Worm (Caenorhabditis elegans) whole organism, L4 larva: ENCODE measurements around the gene mps-4.
A peak's percentile ranks its signal among the peaks of the same experiment; 100 is the strongest.

Experiments
- F26F4.8 ChIP-seq: fragments of 200-800 bp; sonication (Bioruptor generic); conservative IDR thresholded peaks from 2 replicates; pipeline ENCODE4 v1.3.6; 2022; ENCODE audit warnings: missing genetic modification characterization, missing compliant biosample characterization
- F37D6.2 ChIP-seq: sonication (generic microtip); optimal IDR thresholded peaks from 2 replicates; lab custom pipeline; 2016; ENCODE audit warnings: mild to moderate bottlenecking, missing genetic modification characterization, missing compliant biosample characterization
- aly-2 ChIP-seq: sonication (generic microtip); optimal IDR thresholded peaks from 2 replicates; lab custom pipeline; 2018; ENCODE audit warnings: missing biosample characterization, missing genetic modification characterization
- arid-1 ChIP-seq: fragments of 200-800 bp; sonication (Bioruptor generic); conservative IDR thresholded peaks from 2 replicates; pipeline ENCODE4 v1.3.6; 2022; ENCODE audit warnings: missing genetic modification reagents, missing genetic modification characterization, missing compliant biosample characterization
- attf-4 ChIP-seq: sonication (generic microtip); optimal IDR thresholded peaks from 3 replicates; lab custom pipeline; 2017; ENCODE audit warnings: missing biosample characterization, missing genetic modification characterization
- ceh-20 ChIP-seq: fragments of 200-800 bp; sonication (Bioruptor generic); IDR thresholded peaks from 2 replicates; pipeline ENCODE4 v1.3.6; 2022; ENCODE audit warnings: missing genetic modification reagents, missing genetic modification characterization, missing compliant biosample characterization
- ceh-28 ChIP-seq: fragments of 150-350 bp; optimal IDR thresholded peaks from 2 replicates; lab custom pipeline; 2014; ENCODE audit warnings: missing biosample characterization, missing genetic modification reagents, missing genetic modification characterization
- ceh-32 ChIP-seq: sonication (generic microtip); optimal IDR thresholded peaks from 2 replicates; lab custom pipeline; 2016; ENCODE audit warnings: mild to moderate bottlenecking, missing genetic modification characterization, missing compliant biosample characterization; ENCODE audit not compliant: poor library complexity
- ceh-44 ChIP-seq: fragments of 200-800 bp; sonication (Bioruptor generic); IDR thresholded peaks from 2 replicates; pipeline ENCODE4 v1.3.6; 2022; ENCODE audit warnings: missing genetic modification reagents, missing genetic modification characterization, missing compliant biosample characterization
- ceh-82 ChIP-seq: sonication (generic microtip); optimal IDR thresholded peaks from 2 replicates; lab custom pipeline; 2017; ENCODE audit warnings: missing biosample characterization, missing genetic modification characterization
- ctbp-1 ChIP-seq: fragments of 200-800 bp; sonication (Bioruptor generic); IDR thresholded peaks from 2 replicates; pipeline ENCODE4 v1.3.6; 2022; ENCODE audit warnings: missing genetic modification reagents, missing genetic modification characterization, missing compliant biosample characterization
- daf-19 ChIP-seq: fragments of 200-800 bp; sonication (Bioruptor generic); conservative IDR thresholded peaks from 2 replicates; pipeline ENCODE4 v1.3.6; 2022; ENCODE audit warnings: missing genetic modification characterization, missing compliant biosample characterization
- dmd-8 ChIP-seq: fragments of 200-800 bp; sonication (Bioruptor generic); IDR thresholded peaks from 2 replicates; pipeline ENCODE4 v1.3.6; 2022; ENCODE audit warnings: missing genetic modification characterization, missing compliant biosample characterization
- egl-27 ChIP-seq: sonication (generic microtip); optimal IDR thresholded peaks from 3 replicates; lab custom pipeline; 2017; ENCODE audit warnings: missing biosample characterization, missing genetic modification reagents, missing genetic modification characterization
- fos-1 ChIP-seq: fragments of 150-350 bp; optimal IDR thresholded peaks from 2 replicates; lab custom pipeline; 2014; ENCODE audit warnings: missing biosample characterization, missing genetic modification characterization
- gei-8 ChIP-seq: fragments of 200-800 bp; sonication (Bioruptor generic); optimal IDR thresholded peaks from 2 replicates; lab custom pipeline; 2018; ENCODE audit warnings: mild to moderate bottlenecking, missing genetic modification characterization, missing compliant biosample characterization
- hif-1 ChIP-seq, 2 experiments: sonication (generic microtip); optimal IDR thresholded peaks; 2 replicates each; lab custom pipeline; 2016 to 2017; ENCODE audit warnings: missing compliant biosample characterization in 2 of 2, missing genetic modification characterization in 2 of 2, missing genetic modification reagents in 2 of 2, missing genotype in 2 of 2, mild to moderate bottlenecking in 1 of 2
- hmg-1.1 ChIP-seq: fragments of 200-800 bp; sonication (Bioruptor generic); IDR thresholded peaks from 2 replicates; pipeline ENCODE4 v1.3.6; 2022; ENCODE audit warnings: missing genetic modification reagents, missing genetic modification characterization, missing compliant biosample characterization
- jun-1 ChIP-seq: fragments of 150-350 bp; optimal IDR thresholded peaks from 2 replicates; lab custom pipeline; 2014; ENCODE audit warnings: missing biosample characterization, missing genetic modification reagents, missing genetic modification characterization
- lin-13 ChIP-seq: fragments of 150-350 bp; optimal IDR thresholded peaks from 2 replicates; lab custom pipeline; 2014; ENCODE audit warnings: missing biosample characterization, missing genetic modification reagents, missing genetic modification characterization
- lin-38 ChIP-seq: fragments of 200-800 bp; sonication (Bioruptor generic); IDR thresholded peaks from 2 replicates; pipeline ENCODE4 v1.3.6; 2022; ENCODE audit warnings: missing genetic modification reagents, missing genetic modification characterization, missing compliant biosample characterization
- lsy-2 ChIP-seq, 2 experiments: fragments of 150-350 bp in 1 of 2; sonication (generic microtip) in 1 of 2; optimal IDR thresholded peaks; 2 replicates each; lab custom pipeline; 2014 to 2017; ENCODE audit warnings: missing biosample characterization in 2 of 2, missing genetic modification characterization in 2 of 2
- madf-9 ChIP-seq: fragments of 200-800 bp; sonication (Bioruptor generic); conservative IDR thresholded peaks from 2 replicates; pipeline ENCODE4 v1.3.6; 2022; ENCODE audit warnings: missing genetic modification reagents, missing genetic modification characterization, missing compliant biosample characterization
- mep-1 ChIP-seq: fragments of 150-350 bp; sonication (generic microtip); optimal IDR thresholded peaks from 3 replicates; lab custom pipeline; 2014; ENCODE audit warnings: missing biosample characterization, missing genetic modification characterization
- mes-2 ChIP-seq: sonication (generic microtip); optimal IDR thresholded peaks from 2 replicates; lab custom pipeline; 2016; ENCODE audit warnings: missing genotype, mild to moderate bottlenecking, missing genetic modification characterization, missing compliant biosample characterization; ENCODE audit not compliant: poor library complexity, severe bottlenecking
- mxl-2 ChIP-seq: fragments of 200-800 bp; sonication (Bioruptor generic); conservative IDR thresholded peaks from 2 replicates; pipeline ENCODE4 v1.3.6; 2022; ENCODE audit warnings: missing genetic modification reagents, missing genetic modification characterization, missing compliant biosample characterization
- nhr-11 ChIP-seq: fragments of 150-350 bp; optimal IDR thresholded peaks from 2 replicates; lab custom pipeline; 2014; ENCODE audit warnings: missing biosample characterization, missing genetic modification characterization
- nhr-42 ChIP-seq: fragments of 200-800 bp; sonication (Bioruptor generic); IDR thresholded peaks from 2 replicates; pipeline ENCODE4 v1.3.6; 2022; ENCODE audit warnings: missing genetic modification characterization, missing compliant biosample characterization
- pha-4 ChIP-seq, 2 experiments: fragments of 150-350 bp in 1 of 2; fragments of 200-800 bp in 1 of 2; sonication (Bioruptor generic) in 1 of 2; IDR thresholded peaks in 1 of 2; optimal IDR thresholded peaks in 1 of 2; 2 replicates each; pipeline versions ENCODE4 v1.3.6 to Lab custom; 2014 to 2022; ENCODE audit warnings: missing genetic modification characterization in 2 of 2, missing genetic modification reagents in 2 of 2, missing biosample characterization in 1 of 2, missing compliant biosample characterization in 1 of 2
- pqm-1 ChIP-seq: sonication (generic microtip); optimal IDR thresholded peaks from 2 replicates; lab custom pipeline; 2017; ENCODE audit warnings: missing biosample characterization, missing genetic modification characterization
- rbr-2 ChIP-seq: sonication (generic microtip); optimal IDR thresholded peaks from 2 replicates; lab custom pipeline; 2016; ENCODE audit warnings: missing genotype, missing genetic modification characterization, missing compliant biosample characterization
- set-16 ChIP-seq: fragments of 200-800 bp; sonication (Bioruptor generic); IDR thresholded peaks from 2 replicates; pipeline ENCODE4 v1.3.6; 2022; ENCODE audit warnings: missing genetic modification reagents, missing genetic modification characterization, missing compliant biosample characterization
- snpc-4 ChIP-seq: fragments of 150-350 bp; optimal IDR thresholded peaks from 2 replicates; lab custom pipeline; 2014; ENCODE audit warnings: missing biosample characterization, missing genetic modification characterization
- tra-1 ChIP-seq: fragments of 200-800 bp; sonication (Bioruptor generic); IDR thresholded peaks from 2 replicates; pipeline ENCODE4 v1.3.6; 2022; ENCODE audit warnings: missing genetic modification reagents, missing genetic modification characterization, missing compliant biosample characterization
- unc-130 ChIP-seq: sonication (generic microtip); optimal IDR thresholded peaks from 2 replicates; lab custom pipeline; 2016; ENCODE audit warnings: missing genetic modification reagents, missing genetic modification characterization, missing compliant biosample characterization
- unc-62 ChIP-seq, 3 experiments: fragments of 150-350 bp in 1 of 3; sonication (generic microtip); optimal IDR thresholded peaks in 2 of 3; peaks in 1 of 3; 1 replicate in 1 of 3; 2 replicates in 2 of 3; lab custom pipeline; 2014 to 2017; ENCODE audit warnings: missing biosample characterization in 3 of 3, missing genetic modification characterization in 3 of 3, missing genetic modification reagents in 3 of 3, missing genotype in 1 of 3
- zag-1 ChIP-seq: fragments of 150-350 bp; optimal IDR thresholded peaks from 2 replicates; lab custom pipeline; 2014; ENCODE audit warnings: missing biosample characterization, missing genetic modification characterization
- zip-2 ChIP-seq: fragments of 150-350 bp; optimal IDR thresholded peaks from 2 replicates; lab custom pipeline; 2014; ENCODE audit warnings: missing biosample characterization, missing genetic modification characterization

The mps-4 gene

DNA sequence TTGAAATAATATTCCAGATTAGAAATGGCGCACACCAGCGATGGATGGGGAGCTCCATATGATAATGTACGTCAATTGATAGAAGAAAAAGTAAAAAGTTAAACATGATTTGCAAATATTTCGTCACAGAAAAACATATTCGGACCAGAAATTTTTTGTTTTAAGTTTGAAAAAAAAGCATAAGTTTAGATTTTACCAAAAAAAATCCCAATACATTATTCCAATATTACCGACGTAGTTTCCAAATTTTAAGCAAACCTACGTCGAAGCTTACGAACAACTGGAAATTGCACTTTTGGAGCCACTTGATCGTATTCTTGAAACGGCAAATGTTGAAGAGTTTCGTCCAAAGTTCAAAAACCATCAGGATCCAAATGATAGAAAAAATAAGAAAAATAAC is 38.9 kb downstream of the mps-4 start, which contains the start of gene henn-1 (continued):
- TF ChIP-seq lin-13 (GFP tag; lab: Kevin White, UChicago) (no peak), pqm-1 (tag; lab: Kevin White, UChicago) (no peak), aly-2 (no peak), ceh-32 (tag; lab: Kevin White, UChicago) (no peak), F37D6.2 (no peak), tra-1 (GFP tag; lab: Robert Waterston, UW) (no peak), dmd-8 (GFP tag; lab: Robert Waterston, UW) (no peak), gei-8 (GFP tag; lab: Kevin White, UChicago) (no peak), arid-1 (GFP tag; lab: Robert Waterston, UW) (0 out of 2 replicates have a peak, but pooled peaks have one; percentile 21), ceh-28 (tag; lab: Kevin White, UChicago) (no peak), zip-2 (no peak), snpc-4 (no peak), ceh-82 (tag; lab: Kevin White, UChicago) (no peak), mes-2 (no peak), set-16 (no peak), daf-19 (GFP tag; lab: Robert Waterston, UW) (no peak)

DNA sequence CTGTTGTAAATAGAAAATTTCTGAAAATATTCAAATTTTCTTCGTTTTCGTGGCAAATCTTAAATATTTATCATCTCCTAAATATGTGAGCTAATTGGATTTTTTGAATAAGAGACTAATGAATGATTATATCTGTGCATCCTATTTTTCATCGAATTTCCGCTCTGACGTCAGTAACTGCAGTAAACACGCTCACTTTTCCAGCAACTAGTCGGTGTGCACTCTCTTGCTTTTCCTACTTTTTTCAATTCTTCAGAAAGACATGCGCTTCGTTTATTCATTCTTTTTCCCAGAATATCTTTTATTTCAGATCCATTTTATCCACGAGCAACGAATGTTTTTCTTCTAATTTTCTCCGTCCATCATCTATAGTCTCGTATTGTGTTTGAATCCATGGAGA is 42.1 kb downstream of the mps-4 start:
- TF ChIP-seq mep-1 (tag; lab: Kevin White, UChicago) (no peak), ceh-44 (GFP tag; lab: Robert Waterston, UW) (no peak), hmg-1.1 (GFP tag; lab: Robert Waterston, UW) (0 out of 2 replicates have a peak, but pooled peaks have one; percentile 6), zag-1 (tag; lab: Kevin White, UChicago) (no peak), nhr-11 (tag; lab: Kevin White, UChicago) (peak; percentile 27), ctbp-1 (GFP tag; lab: Robert Waterston, UW) (0 out of 2 replicates have a peak, but pooled peaks have one; percentile 41), lin-13 (GFP tag; lab: Kevin White, UChicago) (no peak), unc-130 (GFP tag; lab: Kevin White, UChicago) (no peak), F37D6.2 (peak; percentile 11), attf-4 (tag; lab: Kevin White, UChicago) (no peak), fos-1 (tag; lab: Kevin White, UChicago) (no peak), pha-4 (GFP tag; IDR thresholded peaks at IDR 0.05; lab: Robert Waterston, UW) (no peak), pha-4 (tag; optimal IDR thresholded peaks at IDR 0.05; lab: Kevin White, UChicago) (no peak), ceh-20 (GFP tag; lab: Robert Waterston, UW) (no peak), pqm-1 (tag; lab: Kevin White, UChicago) (no peak), egl-27 (tag; lab: Kevin White, UChicago) (no peak), madf-9 (GFP tag; lab: Robert Waterston, UW) (no peak), jun-1 (tag; lab: Kevin White, UChicago) (no peak), aly-2 (no peak), ceh-82 (tag; lab: Kevin White, UChicago) (no peak), mxl-2 (no peak), hif-1 (tag; optimal IDR thresholded peaks at IDR 0.05; lab: Kevin White, UChicago) (no peak), rbr-2 (tag; lab: Kevin White, UChicago) (no peak), lin-38 (GFP tag; lab: Robert Waterston, UW) (0 out of 2 replicates have a peak, but pooled peaks have one; percentile 13), lsy-2 (tag; optimal IDR thresholded peaks at IDR 0.05; lab: Kevin White, UChicago) (peak in 1 of 2 experiments; percentile 15), F26F4.8 (GFP tag; lab: Robert Waterston, UW) (no peak)
- TF ChIP-seq, all 104 proteins: peak for 6

ce11 chrIII:8228916-8229315 is 42.7 kb downstream of the mps-4 start:
- TF ChIP-seq nhr-42, result 0 out of 2 replicates have a peak, but pooled peaks have one; percentile 50
- TF ChIP-seq ceh-28 (tag; lab: Kevin White, UChicago), result no peak
- TF ChIP-seq unc-62 (GFP tag; optimal IDR thresholded peaks at IDR 0.05 in 1 of 2; lab: Kevin White, UChicago), result peak in 1 of 2 experiments; percentile 79
- TF ChIP-seq unc-62 (tag; optimal IDR thresholded peaks at IDR 0.05; lab: Kevin White, UChicago), result no peak
